Fruit fly (Drosophila melanogaster): ENCODE results near the gene Srg3.

DNA sequence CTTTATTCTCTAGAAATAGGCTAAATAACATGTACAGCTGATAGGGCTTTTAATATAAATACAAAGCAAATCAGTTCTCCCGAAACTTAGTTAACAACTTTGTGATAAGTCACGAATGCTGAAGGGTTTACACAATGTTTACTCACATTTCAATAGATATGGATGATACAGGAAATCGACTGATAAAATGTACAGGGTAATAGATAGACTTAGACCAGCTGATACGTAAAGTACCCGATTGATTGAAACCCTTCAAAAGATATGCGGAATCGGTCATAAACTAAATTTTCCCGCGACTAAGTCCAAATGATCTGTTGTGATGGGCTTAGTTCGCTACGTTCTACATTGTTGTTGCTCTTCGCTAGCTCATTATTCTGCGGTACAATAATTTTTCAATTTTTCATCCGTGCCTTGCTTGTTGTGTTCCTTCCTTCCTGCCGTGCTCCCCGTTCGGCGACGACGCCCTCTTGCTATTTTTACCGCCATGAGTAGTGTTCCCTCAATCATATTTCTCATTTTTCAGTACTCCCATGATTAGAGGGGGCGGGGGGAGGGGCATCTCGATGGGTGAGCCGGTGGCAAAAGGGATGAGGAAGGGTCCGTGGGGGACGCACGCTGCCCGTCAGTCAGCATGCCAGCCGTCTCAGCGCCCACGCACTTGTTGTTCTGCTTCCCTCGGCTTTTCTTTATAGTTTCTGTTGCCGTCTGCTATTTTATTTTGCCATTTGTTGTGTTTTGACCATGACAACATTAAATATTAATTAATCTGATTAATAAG is 10.0 kb upstream of the Srg3 start:
- TF ChIP-seq CG7368 (GFP tag; optimal IDR thresholded peaks at IDR 0.05), result no peak
- no peak for TF ChIP-seq CG4318 (GFP tag; optimal IDR thresholded peaks at IDR 0.05)
- no peak for TF ChIP-seq Sox15 (GFP tag; optimal IDR thresholded peaks at IDR 0.05)
- TF ChIP-seq Blimp-1 (GFP tag; optimal IDR thresholded peaks at IDR 0.05), result no peak
- no peak for TF ChIP-seq Eip78C (GFP tag)
- no peak for TF ChIP-seq CG6792 (GFP tag; optimal IDR thresholded peaks at IDR 0.05)

Data from whole organism, prepupa.